Fruit fly (Drosophila melanogaster): Measurements from ENCODE around the gene ocn.
A peak's percentile ranks its signal among the peaks of the same experiment; 100 is the strongest.

Gene ocn

dm6 chr3R:30071827-30072226 is 34.3 kb upstream of the ocn start:
- TF ChIP-seq foxo (GFP tag; optimal IDR thresholded peaks at IDR 0.05) (peak in 1 of 2 experiments; percentile 30), HLH106 (tag; optimal IDR thresholded peaks at IDR 0.05) (peak; percentile 31), jim (GFP tag; optimal IDR thresholded peaks at IDR 0.05) (no peak), CG9705 (GFP tag; optimal IDR thresholded peaks at IDR 0.05) (no peak), h (GFP tag; optimal IDR thresholded peaks at IDR 0.05) (peak; percentile 46), br (GFP tag; optimal IDR thresholded peaks at IDR 0.05) (peak; percentile 3), psq (GFP tag; optimal IDR thresholded peaks at IDR 0.05) (no peak), sv (GFP tag; optimal IDR thresholded peaks at IDR 0.05) (no peak), GATAd (GFP tag; optimal IDR thresholded peaks at IDR 0.05) (no peak), rgr (GFP tag; optimal IDR thresholded peaks at IDR 0.05) (peak; percentile 18)

- no peak for TF ChIP-seq Myc (optimal IDR thresholded peaks at IDR 0.05)
- TF ChIP-seq br (GFP tag; optimal IDR thresholded peaks at IDR 0.05): no peak
- no peak for TF ChIP-seq ey (GFP tag; optimal IDR thresholded peaks at IDR 0.05)
- no peak for TF ChIP-seq CG9705 (GFP tag; optimal IDR thresholded peaks at IDR 0.05)
- no peak for TF ChIP-seq h (GFP tag; optimal IDR thresholded peaks at IDR 0.05)
- no peak for TF ChIP-seq sv (GFP tag; optimal IDR thresholded peaks at IDR 0.05)
- no peak for TF ChIP-seq psq (GFP tag; optimal IDR thresholded peaks at IDR 0.05)
- TF ChIP-seq Rel (GFP tag; optimal IDR thresholded peaks at IDR 0.05): no peak
- no peak for TF ChIP-seq Rel (tag; optimal IDR thresholded peaks at IDR 0.05)
- no peak for TF ChIP-seq CrebA (GFP tag; optimal IDR thresholded peaks at IDR 0.05; ENCODE audit: borderline replicate concordance)
- TF ChIP-seq lola (GFP tag; optimal IDR thresholded peaks at IDR 0.05): no peak
- TF ChIP-seq dl (GFP tag; optimal IDR thresholded peaks at IDR 0.05; ENCODE audit: insufficient read depth in 1 of 2, partially characterized antibody in 2 of 2): no peak
- TF ChIP-seq Dfd (GFP tag; optimal IDR thresholded peaks at IDR 0.05): no peak
- TF ChIP-seq GATAd (GFP tag; optimal IDR thresholded peaks at IDR 0.05): no peak
- TF ChIP-seq N (GFP tag; optimal IDR thresholded peaks at IDR 0.05): no peak
- TF ChIP-seq tai (GFP tag; optimal IDR thresholded peaks at IDR 0.05): no peak
- TF ChIP-seq Mio (GFP tag; optimal IDR thresholded peaks at IDR 0.05): no peak
- no peak for TF ChIP-seq sage (GFP tag; optimal IDR thresholded peaks at IDR 0.05)
- TF ChIP-seq fru (GFP tag; optimal IDR thresholded peaks at IDR 0.05): no peak
- no peak for TF ChIP-seq CG32264 (GFP tag; optimal IDR thresholded peaks at IDR 0.05)
- no peak for TF ChIP-seq Hr78 (GFP tag; optimal IDR thresholded peaks at IDR 0.05)
These were observed 32.7 kb upstream of the ocn start for dm6 chr3R:30070198-30070597.

- TF ChIP-seq psq (GFP tag; optimal IDR thresholded peaks at IDR 0.05) (no peak), pan (optimal IDR thresholded peaks at IDR 0.05) (no peak), fru (GFP tag; optimal IDR thresholded peaks at IDR 0.05) (no peak), dl (GFP tag; optimal IDR thresholded peaks at IDR 0.05; ENCODE audit: insufficient read depth in 1 of 2, partially characterized antibody in 2 of 2) (no peak), Hnf4 (GFP tag; optimal IDR thresholded peaks at IDR 0.05) (no peak), dsf (GFP tag; optimal IDR thresholded peaks at IDR 0.05; ENCODE audit: borderline replicate concordance) (no peak), jim (GFP tag; optimal IDR thresholded peaks at IDR 0.05) (no peak), br (GFP tag; optimal IDR thresholded peaks at IDR 0.05) (no peak), foxo (GFP tag; optimal IDR thresholded peaks at IDR 0.05) (no peak), HLH106 (tag; optimal IDR thresholded peaks at IDR 0.05) (no peak), Hr78 (GFP tag; optimal IDR thresholded peaks at IDR 0.05) (no peak), usp (GFP tag; optimal IDR thresholded peaks at IDR 0.05) (no peak)
These were observed 28.5 kb upstream of the ocn start for dm6 chr3R:30066004-30066403.

dm6 chr3R:30063704-30064103 is 26.2 kb upstream of the ocn start:
- TF ChIP-seq Myc (optimal IDR thresholded peaks at IDR 0.05): no peak
- TF ChIP-seq HLH106 (tag; optimal IDR thresholded peaks at IDR 0.05): no peak
- no peak for TF ChIP-seq Vsx2 (GFP tag; optimal IDR thresholded peaks at IDR 0.05; ENCODE audit: partially characterized antibody)
- TF ChIP-seq CG9705 (GFP tag; optimal IDR thresholded peaks at IDR 0.05): no peak
- TF ChIP-seq Abd-B (GFP tag; optimal IDR thresholded peaks at IDR 0.05): no peak
- no peak for TF ChIP-seq foxo (GFP tag; optimal IDR thresholded peaks at IDR 0.05)
- TF ChIP-seq Dfd (GFP tag; optimal IDR thresholded peaks at IDR 0.05): no peak
- TF ChIP-seq ey (GFP tag; optimal IDR thresholded peaks at IDR 0.05): no peak
- TF ChIP-seq jim (GFP tag; optimal IDR thresholded peaks at IDR 0.05): no peak
- TF ChIP-seq brk (GFP tag; optimal IDR thresholded peaks at IDR 0.05): no peak
- no peak for TF ChIP-seq GATAd (GFP tag; optimal IDR thresholded peaks at IDR 0.05)
- TF ChIP-seq br (GFP tag; optimal IDR thresholded peaks at IDR 0.05): no peak
- no peak for TF ChIP-seq fru (GFP tag; optimal IDR thresholded peaks at IDR 0.05)
- no peak for TF ChIP-seq Sp1 (GFP tag; optimal IDR thresholded peaks at IDR 0.05)
- no peak for TF ChIP-seq CG32264 (GFP tag; optimal IDR thresholded peaks at IDR 0.05)

Measured in whole organism, wandering third instar larva.